Worm (Caenorhabditis elegans) whole organism, young adult: ENCODE data around the gene C53B7.3.

Experiments used
- B0019.2 ChIP-seq: fragments of 200-800 bp; sonication (Bioruptor generic); conservative IDR thresholded peaks from 2 replicates; pipeline ENCODE4 v1.3.6; 2022; ENCODE audit warnings: missing genetic modification reagents, missing genetic modification characterization, missing compliant biosample characterization
- B0336.3 ChIP-seq: fragments of 200-800 bp; sonication (Bioruptor generic); IDR thresholded peaks from 2 replicates; pipeline ENCODE4 v1.3.6; 2022; ENCODE audit warnings: missing genetic modification characterization, missing compliant biosample characterization
- C06A6.2 ChIP-seq: fragments of 200-800 bp; sonication (Bioruptor generic); conservative IDR thresholded peaks from 2 replicates; pipeline ENCODE4 v1.3.6; 2022; ENCODE audit warnings: missing genetic modification characterization, missing compliant biosample characterization
- F33H1.4 ChIP-seq: fragments of 200-800 bp; sonication (Bioruptor generic); IDR thresholded peaks from 2 replicates; pipeline ENCODE4 v1.3.6; 2022; ENCODE audit warnings: missing genetic modification reagents, missing genetic modification characterization, missing compliant biosample characterization
- F39B2.1 ChIP-seq: fragments of 200-800 bp; sonication (Bioruptor generic); IDR thresholded peaks from 2 replicates; pipeline ENCODE4 v1.3.6; 2022; ENCODE audit warnings: missing genetic modification reagents, missing genetic modification characterization, missing compliant biosample characterization
- F52B5.7 ChIP-seq: sonication (generic microtip); optimal IDR thresholded peaks from 2 replicates; lab custom pipeline; 2016; ENCODE audit warnings: mild to moderate bottlenecking, missing genetic modification characterization, missing compliant biosample characterization
- F55B11.4 ChIP-seq: sonication (generic microtip); optimal IDR thresholded peaks from 2 replicates; lab custom pipeline; 2016; ENCODE audit warnings: missing compliant biosample characterization, missing genetic modification characterization, borderline replicate concordance; ENCODE audit not compliant: insufficient read depth
- K12H6.12 ChIP-seq: fragments of 200-800 bp; sonication (Bioruptor generic); optimal IDR thresholded peaks from 2 replicates; lab custom pipeline; 2018; ENCODE audit warnings: mild to moderate bottlenecking, missing genetic modification characterization, missing compliant biosample characterization
- T07F8.4 ChIP-seq: sonication (generic microtip); optimal IDR thresholded peaks from 2 replicates; lab custom pipeline; 2016; ENCODE audit warnings: mild to moderate bottlenecking, missing genetic modification characterization, moderate library complexity, missing compliant biosample characterization
- Y79H2A.3 ChIP-seq: fragments of 200-800 bp; sonication (Bioruptor generic); conservative IDR thresholded peaks from 2 replicates; pipeline ENCODE4 v1.3.6; 2022; ENCODE audit warnings: missing genetic modification reagents, missing genetic modification characterization, missing compliant biosample characterization
- ama-1 ChIP-seq, 3 experiments: fragments of 150-350 bp in 1 of 3; sonication (generic microtip) in 2 of 3; optimal IDR thresholded peaks; 2 replicates each; lab custom pipeline; 2014 to 2018; ENCODE audit warnings: missing biosample characterization in 2 of 3, missing genetic modification characterization in 2 of 3, missing genetic modification reagents in 2 of 3
- attf-3 ChIP-seq: fragments of 200-800 bp; sonication (Bioruptor generic); conservative IDR thresholded peaks from 2 replicates; pipeline ENCODE4 v1.3.6; 2022; ENCODE audit warnings: missing genetic modification reagents, missing genetic modification characterization, missing compliant biosample characterization
- cebp-1 ChIP-seq, 2 experiments: fragments of 200-800 bp in 1 of 2; sonication (Bioruptor generic) in 1 of 2; sonication (generic microtip) in 1 of 2; IDR thresholded peaks in 1 of 2; optimal IDR thresholded peaks in 1 of 2; 2 replicates each; pipeline versions ENCODE4 v1.3.6 to Lab custom; 2017 to 2022; ENCODE audit warnings: missing compliant biosample characterization in 2 of 2, missing genetic modification characterization in 2 of 2, mild to moderate bottlenecking in 1 of 2, missing genetic modification reagents in 1 of 2, moderate library complexity in 1 of 2
- ceh-27 ChIP-seq: fragments of 200-800 bp; sonication (Bioruptor generic); optimal IDR thresholded peaks from 2 replicates; lab custom pipeline; 2018; ENCODE audit warnings: mild to moderate bottlenecking, missing genetic modification characterization, moderate library complexity, missing compliant biosample characterization
- ceh-58 ChIP-seq: fragments of 200-800 bp; sonication (Bioruptor generic); IDR thresholded peaks from 2 replicates; pipeline ENCODE4 v1.3.6; 2022; ENCODE audit warnings: missing genetic modification characterization, missing compliant biosample characterization
- ceh-79 ChIP-seq: sonication (generic microtip); optimal IDR thresholded peaks from 2 replicates; lab custom pipeline; 2017; ENCODE audit warnings: mild to moderate bottlenecking, missing genetic modification characterization, missing compliant biosample characterization
- chd-7 ChIP-seq: sonication (generic microtip); optimal IDR thresholded peaks from 2 replicates; lab custom pipeline; 2016; ENCODE audit warnings: mild to moderate bottlenecking, missing genetic modification characterization, moderate library complexity, missing compliant biosample characterization
- dox-1 ChIP-seq: fragments of 200-800 bp; sonication (Bioruptor generic); IDR thresholded peaks from 2 replicates; pipeline ENCODE4 v1.3.6; 2022; ENCODE audit warnings: missing genetic modification reagents, missing genetic modification characterization, missing compliant biosample characterization
- dpl-1 ChIP-seq: fragments of 150-350 bp; optimal IDR thresholded peaks from 2 replicates; lab custom pipeline; 2014; ENCODE audit warnings: missing biosample characterization, missing genetic modification reagents, missing genetic modification characterization
- egl-44 ChIP-seq: fragments of 200-800 bp; sonication (Bioruptor generic); IDR thresholded peaks from 2 replicates; pipeline ENCODE4 v1.3.6; 2022; ENCODE audit warnings: missing genetic modification reagents, missing genetic modification characterization, missing compliant biosample characterization
- egrh-3 ChIP-seq: fragments of 200-800 bp; sonication (Bioruptor generic); IDR thresholded peaks from 2 replicates; pipeline ENCODE4 v1.3.6; 2022; ENCODE audit warnings: missing genetic modification reagents, missing genetic modification characterization, missing compliant biosample characterization
- fkh-3 ChIP-seq: sonication (generic microtip); optimal IDR thresholded peaks from 2 replicates; lab custom pipeline; 2016; ENCODE audit warnings: mild to moderate bottlenecking, missing genetic modification characterization, missing compliant biosample characterization
- hlh-12 ChIP-seq: sonication (generic microtip); optimal IDR thresholded peaks from 2 replicates; lab custom pipeline; 2016; ENCODE audit warnings: missing genetic modification characterization, missing compliant biosample characterization
- hmg-20 ChIP-seq: fragments of 200-800 bp; sonication (Bioruptor generic); IDR thresholded peaks from 2 replicates; pipeline ENCODE4 v1.3.6; 2022; ENCODE audit warnings: missing genetic modification reagents, missing genetic modification characterization, missing compliant biosample characterization
- hsf-1 ChIP-seq: fragments of 200-800 bp; sonication (Bioruptor generic); IDR thresholded peaks from 2 replicates; pipeline ENCODE4 v1.3.6; 2022; ENCODE audit warnings: missing genetic modification reagents, missing genetic modification characterization, missing compliant biosample characterization
- lir-1 ChIP-seq: fragments of 200-800 bp; sonication (Bioruptor generic); conservative IDR thresholded peaks from 2 replicates; pipeline ENCODE4 v1.3.6; 2022; ENCODE audit warnings: missing genetic modification reagents, missing genetic modification characterization, missing compliant biosample characterization
- lsl-1 ChIP-seq: fragments of 200-800 bp; sonication (Bioruptor generic); optimal IDR thresholded peaks from 2 replicates; lab custom pipeline; 2018; ENCODE audit warnings: mild to moderate bottlenecking, missing genetic modification characterization, moderate library complexity, missing compliant biosample characterization
- mcd-1 ChIP-seq: fragments of 200-800 bp; sonication (Bioruptor generic); IDR thresholded peaks from 2 replicates; pipeline ENCODE4 v1.3.6; 2022; ENCODE audit warnings: missing genetic modification reagents, missing genetic modification characterization, missing compliant biosample characterization
- mel-28 ChIP-seq: sonication (generic microtip); optimal IDR thresholded peaks from 2 replicates; lab custom pipeline; 2016; ENCODE audit warnings: borderline replicate concordance, mild to moderate bottlenecking, missing genetic modification characterization, missing compliant biosample characterization
- nhr-120 ChIP-seq: fragments of 200-800 bp; sonication (Bioruptor generic); IDR thresholded peaks from 2 replicates; pipeline ENCODE4 v1.3.6; 2022; ENCODE audit warnings: missing genetic modification characterization, missing compliant biosample characterization
- nhr-27 ChIP-seq: fragments of 200-800 bp; sonication (Bioruptor generic); optimal IDR thresholded peaks from 2 replicates; lab custom pipeline; 2018; ENCODE audit warnings: mild to moderate bottlenecking, missing genetic modification characterization, moderate library complexity, missing compliant biosample characterization
- pbrm-1 ChIP-seq: fragments of 200-800 bp; sonication (Bioruptor generic); IDR thresholded peaks from 2 replicates; pipeline ENCODE4 v1.3.6; 2022; ENCODE audit warnings: missing genetic modification reagents, missing genetic modification characterization, missing compliant biosample characterization
- pha-4 ChIP-seq: fragments of 150-350 bp; sonication (generic microtip); optimal IDR thresholded peaks from 2 replicates; lab custom pipeline; 2014; ENCODE audit warnings: missing biosample characterization, missing genetic modification reagents, missing genetic modification characterization
- snpc-3.4 ChIP-seq: sonication (generic microtip); optimal IDR thresholded peaks from 2 replicates; lab custom pipeline; 2017; ENCODE audit warnings: missing genetic modification characterization, mild to moderate bottlenecking, missing compliant biosample characterization, antibody characterized with exemption, moderate library complexity, missing genotype, missing genetic modification reagents
- somi-1 ChIP-seq: fragments of 200-800 bp; sonication (Bioruptor generic); optimal IDR thresholded peaks from 2 replicates; lab custom pipeline; 2018; ENCODE audit warnings: mild to moderate bottlenecking, missing genetic modification characterization, missing compliant biosample characterization
- tlf-1 ChIP-seq: fragments of 200-800 bp; sonication (Bioruptor generic); optimal IDR thresholded peaks from 2 replicates; lab custom pipeline; 2018; ENCODE audit warnings: mild to moderate bottlenecking, missing genetic modification characterization, missing compliant biosample characterization
- unc-130 ChIP-seq: sonication (generic microtip); optimal IDR thresholded peaks from 2 replicates; lab custom pipeline; 2016; ENCODE audit warnings: missing genetic modification reagents, missing genetic modification characterization, missing compliant biosample characterization
- xnd-1 ChIP-seq: sonication (generic microtip); optimal IDR thresholded peaks from 2 replicates; lab custom pipeline; 2016; ENCODE audit warnings: missing genotype, missing genetic modification reagents, missing genetic modification characterization, missing compliant biosample characterization
- ztf-6 ChIP-seq: fragments of 200-800 bp; sonication (Bioruptor generic); IDR thresholded peaks from 2 replicates; pipeline ENCODE4 v1.3.6; 2022; ENCODE audit warnings: missing genetic modification reagents, missing genetic modification characterization, missing compliant biosample characterization

The C53B7.3 gene

ce11 chrX:6840670-6841308 lies 3.8 kb upstream of the C53B7.3 start, which contains the start of the genes glr-6 and asg-2 (continued):
- TF ChIP-seq egl-44 (GFP tag; lab: Robert Waterston, UW) (0 out of 2 replicates have a peak, but pooled peaks have one; percentile 22), Y79H2A.3 (GFP tag; lab: Robert Waterston, UW) (no peak), tlf-1 (GFP tag; lab: Kevin White, UChicago) (no peak), F33H1.4 (GFP tag; lab: Robert Waterston, UW) (peak; percentile 79), unc-130 (GFP tag; lab: Kevin White, UChicago) (no peak), ceh-27 (GFP tag; lab: Kevin White, UChicago) (peak; percentile 56), ceh-58 (GFP tag; lab: Robert Waterston, UW) (no peak), T07F8.4 (no peak), mel-28 (tag; lab: Kevin White, UChicago) (no peak), chd-7 (tag; lab: Kevin White, UChicago) (no peak), mcd-1 (peak; percentile 95)

DNA sequence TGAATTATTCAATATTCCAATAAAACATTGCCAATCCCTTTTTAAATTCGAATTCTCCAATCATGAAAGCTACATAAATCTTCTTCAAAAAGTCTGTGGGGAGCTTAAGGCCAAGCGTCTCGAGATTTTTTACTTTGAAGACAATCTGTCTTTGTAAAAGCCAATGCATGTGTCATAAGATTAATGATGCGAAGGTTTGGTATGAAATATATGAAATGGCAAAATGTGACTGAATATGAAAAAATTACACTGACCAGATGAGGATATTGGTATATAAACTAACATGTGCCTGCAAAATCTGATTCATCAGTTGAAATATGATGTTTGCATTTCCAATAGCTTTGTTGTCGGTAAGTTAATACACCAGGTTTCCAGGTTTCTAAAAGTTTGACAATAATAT lies 1.4 kb downstream of the C53B7.3 start, which contains the start of gene C53B7.2:
Gene C53B7.2, plus strand, starts transcription at position 301 of the 400 bp plus-strand sequence.
- TF ChIP-seq B0019.2 (GFP tag; lab: Robert Waterston, UW) (no peak), dpl-1 (no peak), F39B2.1 (GFP tag; lab: Robert Waterston, UW) (no peak), K12H6.12 (tag; lab: Kevin White, UChicago) (no peak), F52B5.7 (tag; lab: Kevin White, UChicago) (no peak), somi-1 (GFP tag; lab: Kevin White, UChicago) (no peak), hsf-1 (GFP tag; lab: Robert Waterston, UW) (no peak), C06A6.2 (GFP tag; lab: Robert Waterston, UW) (no peak), ztf-6 (no peak), dox-1 (GFP tag; lab: Robert Waterston, UW) (no peak), egrh-3 (GFP tag; lab: Robert Waterston, UW) (no peak), egl-44 (GFP tag; lab: Robert Waterston, UW) (no peak), nhr-27 (tag; lab: Kevin White, UChicago) (no peak)

- TF ChIP-seq dpl-1: no peak
- no peak for TF ChIP-seq lsl-1 (GFP tag; lab: Kevin White, UChicago)
- TF ChIP-seq attf-3 (GFP tag; lab: Robert Waterston, UW): no peak
- no peak for TF ChIP-seq nhr-120 (GFP tag; lab: Robert Waterston, UW)
- no peak for TF ChIP-seq mcd-1
Measured at ce11 chrX:6848596-6848995, 4.0 kb downstream of the C53B7.3 start.

ce11 chrX:6850412-6850811 lies 5.9 kb downstream of the C53B7.3 start:
- TF ChIP-seq hlh-12 (tag; lab: Kevin White, UChicago) (no peak), pbrm-1 (GFP tag; lab: Robert Waterston, UW) (no peak), Y79H2A.3 (GFP tag; lab: Robert Waterston, UW) (no peak)
- TF ChIP-seq, all 124 proteins: peak for 0

- TF ChIP-seq hmg-20 (no peak), pha-4 (no peak), mcd-1 (no peak), pbrm-1 (GFP tag; lab: Robert Waterston, UW) (no peak), dpl-1 (no peak), ceh-58 (GFP tag; lab: Robert Waterston, UW) (no peak), lir-1 (GFP tag; lab: Robert Waterston, UW) (no peak), F55B11.4 (tag; lab: Kevin White, UChicago) (no peak), B0336.3 (GFP tag; lab: Robert Waterston, UW) (no peak), xnd-1 (tag; lab: Kevin White, UChicago) (no peak), snpc-3.4 (tag; lab: Kevin White, UChicago) (no peak), egl-44 (GFP tag; lab: Robert Waterston, UW) (no peak), cebp-1 (GFP tag; IDR thresholded peaks at IDR 0.05; lab: Robert Waterston, UW) (no peak), cebp-1 (tag; optimal IDR thresholded peaks at IDR 0.05; lab: Kevin White, UChicago) (no peak), ceh-79 (no peak), ama-1 (optimal IDR thresholded peaks at IDR 0.05; lab: Kevin White, UChicago) (no peak), ama-1 (GFP tag; optimal IDR thresholded peaks at IDR 0.05; lab: Kevin White, UChicago) (no peak), mel-28 (tag; lab: Kevin White, UChicago) (no peak), fkh-3 (tag; lab: Kevin White, UChicago) (no peak)
Measured at ce11 chrX:6853318-6853717, 8.8 kb downstream of the C53B7.3 start, which contains the start of gene rig-3. rig-3 (plus strand) TSS chrX:6853618.
